Worm (Caenorhabditis elegans) whole organism, dauer: ENCODE results near the gene Y41C4A.8.

ENCODE experiments used
- unc-62 ChIP-seq: sonication (generic microtip); optimal IDR thresholded peaks from 2 replicates; lab custom pipeline; 2017; ENCODE audit warnings: missing biosample characterization, missing genetic modification reagents, missing genetic modification characterization

The Y41C4A.8 gene

ce11 chrIII:11719400-11719875 is 10.8 kb upstream of the Y41C4A.8 start, which contains the start of the genes elb-1 and Y41C4A.11:
elb-1 (minus strand) TSS chrIII:11719450.
Y41C4A.11 (plus strand) TSS chrIII:11719860.
- TF ChIP-seq unc-62 (GFP tag; lab: Kevin White, UChicago) = no peak

ce11 chrIII:11718548-11718947 is 9.9 kb upstream of the Y41C4A.8 start, which contains the start of gene Y41C4A.9:
Y41C4A.9 (minus strand) TSS chrIII:11718645.
- no peak for TF ChIP-seq unc-62 (GFP tag; lab: Kevin White, UChicago)

ce11 chrIII:11706665-11707064 is 2.0 kb downstream of the Y41C4A.8 start, which contains the start of gene col-96:
col-96 (minus strand) TSS chrIII:11706765.
- no peak for TF ChIP-seq unc-62 (GFP tag; lab: Kevin White, UChicago)

ce11 chrIII:11705930-11706329 is 2.7 kb downstream of the Y41C4A.8 start:
- TF ChIP-seq unc-62 (GFP tag; lab: Kevin White, UChicago) = no peak

- no peak for TF ChIP-seq unc-62 (GFP tag; lab: Kevin White, UChicago)
Measured at ce11 chrIII:11704377-11704978, 4.1 kb downstream of the Y41C4A.8 start.

- no peak for TF ChIP-seq unc-62 (GFP tag; lab: Kevin White, UChicago)
Measured at ce11 chrIII:11703776-11704093, 4.9 kb downstream of the Y41C4A.8 start, which contains the start of gene col-95. col-95 (plus strand) TSS chrIII:11703994.

- no peak for TF ChIP-seq unc-62 (GFP tag; lab: Kevin White, UChicago)
Measured at ce11 chrIII:11703006-11703775, 5.4 kb downstream of the Y41C4A.8 start.

- no peak for TF ChIP-seq unc-62 (GFP tag; lab: Kevin White, UChicago)
Measured at ce11 chrIII:11701863-11702262, 6.8 kb downstream of the Y41C4A.8 start.

- no peak for TF ChIP-seq unc-62 (GFP tag; lab: Kevin White, UChicago)
Measured at ce11 chrIII:11699959-11700358, 8.7 kb downstream of the Y41C4A.8 start, which contains the start of gene pqn-84. pqn-84 (plus strand) TSS chrIII:11700259.

ce11 chrIII:11698569-11698968 is 10.1 kb downstream of the Y41C4A.8 start, which contains the start of gene Y41C4A.7:
Y41C4A.7 (plus strand) TSS chrIII:11698869.
- TF ChIP-seq unc-62 (GFP tag; lab: Kevin White, UChicago) = no peak

- no peak for TF ChIP-seq unc-62 (GFP tag; lab: Kevin White, UChicago)
Measured at ce11 chrIII:11696273-11696672, 12.3 kb downstream of the Y41C4A.8 start, which contains the start of gene Y41C4A.6. Y41C4A.6 (plus strand) TSS chrIII:11696573.

ce11 chrIII:11694975-11695374 is 13.6 kb downstream of the Y41C4A.8 start, which contains the start of gene Y41C4A.22:
Y41C4A.22 (plus strand) TSS chrIII:11695275.
- TF ChIP-seq unc-62 (GFP tag; lab: Kevin White, UChicago) = no peak

- no peak for TF ChIP-seq unc-62 (GFP tag; lab: Kevin White, UChicago)
Measured at ce11 chrIII:11694506-11694947, 14.1 kb downstream of the Y41C4A.8 start.

ce11 chrIII:11692380-11692779 is 16.2 kb downstream of the Y41C4A.8 start:
- TF ChIP-seq unc-62 (GFP tag; lab: Kevin White, UChicago) = no peak

ce11 chrIII:11689887-11690286 is 18.7 kb downstream of the Y41C4A.8 start:
- TF ChIP-seq unc-62 (GFP tag; lab: Kevin White, UChicago) = no peak

ce11 chrIII:11689303-11689702 is 19.3 kb downstream of the Y41C4A.8 start:
- no peak for TF ChIP-seq unc-62 (GFP tag; lab: Kevin White, UChicago)
